Fruit fly (Drosophila melanogaster): ENCODE results near the gene P58IPK.
A peak's percentile ranks its signal among the peaks of the same experiment; 100 is the strongest.

The P58IPK gene

DNA sequence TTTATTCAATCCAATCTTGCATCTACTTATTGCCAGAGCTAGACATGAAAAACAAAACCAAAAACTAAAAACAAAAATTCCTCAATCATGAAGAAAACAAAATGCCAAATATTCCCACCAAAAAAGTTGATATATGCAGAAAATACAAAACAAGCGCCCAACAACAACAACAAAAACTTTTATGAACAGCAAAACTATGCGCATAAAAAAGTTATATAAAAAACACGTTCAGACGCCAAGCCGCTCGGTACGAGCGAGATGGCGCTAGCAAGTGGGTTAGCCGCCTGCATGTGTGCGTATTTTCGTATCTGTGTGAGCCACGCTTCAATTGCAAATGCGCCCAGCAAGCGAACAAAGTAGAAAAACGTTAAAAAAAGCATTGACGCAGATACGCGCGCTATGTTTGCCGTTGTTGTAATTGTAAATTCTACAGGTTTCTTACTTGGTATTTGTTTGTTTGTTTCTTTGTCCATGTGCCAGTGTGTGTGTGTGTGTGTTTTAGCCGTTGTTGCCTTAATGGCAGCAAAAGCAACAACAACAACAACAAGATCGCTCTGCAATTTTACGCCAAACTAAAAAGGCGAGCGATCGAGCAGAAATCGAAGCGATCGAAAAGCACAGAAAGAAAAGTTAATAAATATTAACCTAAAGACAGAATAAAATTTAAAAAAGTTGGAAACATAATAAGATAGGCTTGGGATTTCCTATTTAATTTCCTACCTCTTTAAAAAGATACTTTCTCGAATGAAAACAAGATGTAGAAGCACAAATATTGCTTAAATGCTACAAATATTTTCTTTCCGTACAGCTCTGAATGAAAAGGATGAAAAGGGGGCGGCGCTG, 6.9 kb downstream of the P58IPK start (continued):
- peak; percentile 29 for TF ChIP-seq CG9139 (GFP tag; optimal IDR thresholded peaks at IDR 0.05)
- no peak for TF ChIP-seq svp (GFP tag)
- TF ChIP-seq Hr39 (GFP tag; optimal IDR thresholded peaks at IDR 0.05) = no peak
- no peak for TF ChIP-seq dac (GFP tag; optimal IDR thresholded peaks at IDR 0.05)
- TF ChIP-seq Blimp-1 (GFP tag; optimal IDR thresholded peaks at IDR 0.05) = no peak
- peak; percentile 76 for TF ChIP-seq Hr4 (GFP tag; optimal IDR thresholded peaks at IDR 0.05)
- TF ChIP-seq Eip93F (GFP tag; optimal IDR thresholded peaks at IDR 0.05) = no peak
- TF ChIP-seq Ets96B (tag; optimal IDR thresholded peaks at IDR 0.05) = peak; percentile 88
- peak; percentile 45 for TF ChIP-seq CG6276 (GFP tag; optimal IDR thresholded peaks at IDR 0.05)
- TF ChIP-seq Lpt (GFP tag; optimal IDR thresholded peaks at IDR 0.05) = peak; percentile 60
- no peak for TF ChIP-seq Sox15 (GFP tag; optimal IDR thresholded peaks at IDR 0.05)
- TF ChIP-seq CG8119 (GFP tag; IDR thresholded peaks at IDR 0.05) = peak; percentile 85
- peak; percentile 37 for TF ChIP-seq CG34406 (GFP tag; optimal IDR thresholded peaks at IDR 0.05)
- TF ChIP-seq CG7368 (GFP tag; optimal IDR thresholded peaks at IDR 0.05) = peak; percentile 57
- peak; percentile 45 for TF ChIP-seq acj6 (GFP tag; optimal IDR thresholded peaks at IDR 0.05)

DNA sequence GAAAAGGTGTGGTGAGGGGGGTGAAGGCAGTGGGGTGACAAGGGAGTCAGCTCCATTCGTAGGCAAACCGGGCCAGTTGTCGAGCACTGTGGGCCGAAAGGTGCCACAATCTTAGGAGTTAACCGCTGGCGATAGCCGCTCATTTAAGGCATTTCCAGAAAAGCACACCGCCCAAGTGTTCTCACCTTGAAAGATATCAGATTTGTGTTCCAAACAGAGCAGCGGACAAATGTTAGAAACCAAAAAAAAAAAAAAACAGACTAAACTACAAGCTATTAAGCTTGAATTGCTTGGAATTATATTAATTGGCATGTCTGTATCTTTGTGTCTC, 7.5 kb downstream of the P58IPK start:
- peak; percentile 59 for TF ChIP-seq CG10631 (GFP tag; optimal IDR thresholded peaks at IDR 0.05)
- TF ChIP-seq Hr4 (GFP tag; optimal IDR thresholded peaks at IDR 0.05) = peak; percentile 61
- TF ChIP-seq OdsH (GFP tag; optimal IDR thresholded peaks at IDR 0.05) = peak; percentile 55
- peak; percentile 37 for TF ChIP-seq Eip78C (GFP tag)
- no peak for TF ChIP-seq CG6854 (GFP tag; optimal IDR thresholded peaks at IDR 0.05)
- no peak; the same call in 1 of the 2 replicates for TF ChIP-seq CG11294 (GFP tag; IDR thresholded peaks at IDR 0.05)
- TF ChIP-seq CG11762 (GFP tag; optimal IDR thresholded peaks at IDR 0.05; ENCODE audit: insufficient read depth) = no peak
- TF ChIP-seq Blimp-1 (GFP tag; optimal IDR thresholded peaks at IDR 0.05) = no peak
- TF ChIP-seq CG8119 (GFP tag; IDR thresholded peaks at IDR 0.05) = no peak; the same call in 2 of the 3 replicates
- peak; percentile 30 for TF ChIP-seq net (GFP tag; optimal IDR thresholded peaks at IDR 0.05)
- no peak for TF ChIP-seq Sox15 (GFP tag; optimal IDR thresholded peaks at IDR 0.05)
- TF ChIP-seq CG4318 (GFP tag; optimal IDR thresholded peaks at IDR 0.05) = no peak
- peak; percentile 37 for TF ChIP-seq achi (GFP tag; optimal IDR thresholded peaks at IDR 0.05)
- TF ChIP-seq acj6 (GFP tag; optimal IDR thresholded peaks at IDR 0.05) = peak; percentile 47
- peak; percentile 3 for TF ChIP-seq CG11902 (GFP tag; optimal IDR thresholded peaks at IDR 0.05)
- TF ChIP-seq CG8632 (GFP tag; optimal IDR thresholded peaks at IDR 0.05) = peak; percentile 34
- TF ChIP-seq CG16779 (tag; optimal IDR thresholded peaks at IDR 0.05) = no peak
- peak; percentile 13 for TF ChIP-seq Lpt (GFP tag; optimal IDR thresholded peaks at IDR 0.05)
- peak; percentile 82 for TF ChIP-seq CG32006 (GFP tag; optimal IDR thresholded peaks at IDR 0.05)
- no peak for TF ChIP-seq topi (GFP tag; optimal IDR thresholded peaks at IDR 0.05)
- no peak for TF ChIP-seq Gug (GFP tag; IDR thresholded peaks at IDR 0.05)
- TF ChIP-seq Sox102F (GFP tag; optimal IDR thresholded peaks at IDR 0.05) = no peak
- no peak for TF ChIP-seq CG6163 (GFP tag; IDR thresholded peaks at IDR 0.05)
- TF ChIP-seq eg (GFP tag; IDR thresholded peaks at IDR 0.05) = no peak
- TF ChIP-seq dac (GFP tag; optimal IDR thresholded peaks at IDR 0.05) = no peak
- peak in 1 of 2 experiments; percentile 32 for TF ChIP-seq ss (GFP tag; optimal IDR thresholded peaks at IDR 0.05)
- no peak for TF ChIP-seq CG7368 (GFP tag; optimal IDR thresholded peaks at IDR 0.05)
- peak; percentile 61 for TF ChIP-seq spab (GFP tag; optimal IDR thresholded peaks at IDR 0.05)
- TF ChIP-seq cyc (GFP tag; optimal IDR thresholded peaks at IDR 0.05) = no peak
- no peak for TF ChIP-seq Met (GFP tag; optimal IDR thresholded peaks at IDR 0.05)
- TF ChIP-seq CG10669 (GFP tag; optimal IDR thresholded peaks at IDR 0.05) = peak; percentile 16
- peak; percentile 12 for TF ChIP-seq CG3032 (tag; optimal IDR thresholded peaks at IDR 0.05)
- peak; percentile 27 for TF ChIP-seq CG6792 (GFP tag; optimal IDR thresholded peaks at IDR 0.05)
- TF ChIP-seq Eip75B (GFP tag; optimal IDR thresholded peaks at IDR 0.05) = peak; percentile 10
- no peak for TF ChIP-seq CG1621 (tag; optimal IDR thresholded peaks at IDR 0.05)
- TF ChIP-seq vri (GFP tag; optimal IDR thresholded peaks at IDR 0.05) = no peak
- TF ChIP-seq Ets96B (tag; optimal IDR thresholded peaks at IDR 0.05) = peak; percentile 23
- TF ChIP-seq salr (GFP tag; optimal IDR thresholded peaks at IDR 0.05) = peak in 1 of 2 experiments; percentile 11
- peak; percentile 58 for TF ChIP-seq CG6276 (GFP tag; optimal IDR thresholded peaks at IDR 0.05)
- TF ChIP-seq Eip93F (GFP tag; optimal IDR thresholded peaks at IDR 0.05) = no peak
- TF ChIP-seq esn (GFP tag; optimal IDR thresholded peaks at IDR 0.05) = no peak
- no peak for TF ChIP-seq CG9139 (GFP tag; optimal IDR thresholded peaks at IDR 0.05)
- TF ChIP-seq CG8319 (GFP tag; optimal IDR thresholded peaks at IDR 0.05) = no peak
- TF ChIP-seq CG34406 (GFP tag; optimal IDR thresholded peaks at IDR 0.05) = no peak
